Worm (Caenorhabditis elegans): ENCODE data around the gene R04E5.8.
A peak's percentile ranks its signal among the peaks of the same experiment; 100 is the strongest.

Gene R04E5.8

DNA sequence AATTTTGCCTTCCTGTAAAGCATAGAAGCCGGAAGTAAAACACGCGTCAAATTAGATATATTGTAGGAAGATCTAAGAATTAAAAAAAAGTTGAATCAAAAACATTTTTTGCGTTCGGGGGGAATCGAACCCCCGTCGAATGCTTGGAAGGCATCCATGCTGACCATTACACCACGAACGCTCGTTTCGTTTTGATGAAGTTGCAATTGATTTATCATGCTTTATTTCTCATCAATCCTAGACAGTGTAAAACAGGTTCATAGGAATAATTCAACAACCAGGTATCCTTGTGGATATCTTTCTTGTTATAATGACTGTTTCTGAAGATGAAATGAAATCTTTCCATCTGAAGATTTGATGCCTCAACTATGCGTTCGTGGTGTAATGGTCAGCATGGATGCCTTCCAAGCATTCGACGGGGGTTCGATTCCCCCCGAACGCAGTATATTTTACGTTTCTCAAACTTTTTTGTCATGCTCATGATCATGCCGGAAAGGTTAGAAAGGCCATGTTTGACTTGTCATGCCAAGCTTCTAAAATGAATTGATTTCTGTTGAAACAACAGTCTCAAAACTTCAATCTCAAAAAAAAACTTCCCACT is 14.0 kb upstream of the R04E5.8 start (continued):
- TF ChIP-seq F57A8.1 (GFP tag; optimal IDR thresholded peaks at IDR 0.05) (no peak), atf-7 (tag; optimal IDR thresholded peaks at IDR 0.05) (peak; percentile 19), K11D2.4 (GFP tag; IDR thresholded peaks at IDR 0.05) (no peak), lin-54 (GFP tag; optimal IDR thresholded peaks at IDR 0.05) (no peak), ztf-6 (GFP tag; IDR thresholded peaks at IDR 0.05) (no peak), dpff-1 (tag; optimal IDR thresholded peaks at IDR 0.05) (no peak), F10E7.11 (tag; optimal IDR thresholded peaks at IDR 0.05) (no peak), snpc-4 (GFP tag; optimal IDR thresholded peaks at IDR 0.05) (peak; percentile 42), snpc-4 (tag; optimal IDR thresholded peaks at IDR 0.05) (peak in 1 of 4 experiments; percentile 64), T26A5.8 (tag; optimal IDR thresholded peaks at IDR 0.05) (no peak), ZK185.1 (tag; optimal IDR thresholded peaks at IDR 0.05; ENCODE audit: poor library complexity, severe bottlenecking) (peak; percentile 56), D2030.7 (GFP tag; IDR thresholded peaks at IDR 0.05) (0 out of 2 replicates have a peak, but pooled peaks have one; percentile 36), mes-4 (tag; optimal IDR thresholded peaks at IDR 0.05) (no peak), unc-130 (GFP tag; optimal IDR thresholded peaks at IDR 0.05) (no peak), hlh-12 (tag; optimal IDR thresholded peaks at IDR 0.05) (no peak), sea-2 (GFP tag; IDR thresholded peaks at IDR 0.05) (no peak), F37B4.10 (GFP tag; IDR thresholded peaks at IDR 0.05) (no peak), nfya-1 (tag; optimal IDR thresholded peaks at IDR 0.05; ENCODE audit: borderline replicate concordance, insufficient read depth) (no peak), F52B5.7 (tag; optimal IDR thresholded peaks at IDR 0.05) (no peak), F22D6.2 (tag; optimal IDR thresholded peaks at IDR 0.05) (no peak), mcd-1 (GFP tag; IDR thresholded peaks at IDR 0.05) (no peak; the same call in 1 of the 2 replicates), dox-1 (GFP tag; IDR thresholded peaks at IDR 0.05) (no peak), let-607 (tag; optimal IDR thresholded peaks at IDR 0.05) (peak in 1 of 2 experiments; percentile 43), hsf-1 (GFP tag; IDR thresholded peaks at IDR 0.05) (no peak), F23B12.7 (tag; optimal IDR thresholded peaks at IDR 0.05; ENCODE audit: insufficient read depth) (peak; percentile 9), Y79H2A.3 (GFP tag; conservative IDR thresholded peaks at IDR 0.05) (no peak), snpc-1.3 (tag; optimal IDR thresholded peaks at IDR 0.05; ENCODE audit: insufficient read depth) (no peak), ztf-26 (tag; optimal IDR thresholded peaks at IDR 0.05) (peak; percentile 22), akir-1 (GFP tag; optimal IDR thresholded peaks at IDR 0.05) (no peak), B0035.1 (tag; optimal IDR thresholded peaks at IDR 0.05) (no peak), sdz-38 (tag; optimal IDR thresholded peaks at IDR 0.05) (no peak), madf-6 (GFP tag; IDR thresholded peaks at IDR 0.05) (no peak), tbp1 (GFP tag; optimal IDR thresholded peaks at IDR 0.05) (peak; percentile 87), nhr-80 (tag; optimal IDR thresholded peaks at IDR 0.05) (peak; percentile 26), madf-3 (GFP tag; IDR thresholded peaks at IDR 0.05) (0 out of 2 replicates have a peak, but pooled peaks have one; percentile 26), egl-18 (GFP tag; IDR thresholded peaks at IDR 0.05) (no peak), B0019.2 (GFP tag; conservative IDR thresholded peaks at IDR 0.05) (no peak), F39B2.1 (GFP tag; IDR thresholded peaks at IDR 0.05) (no peak), sptf-2 (GFP tag; optimal IDR thresholded peaks at IDR 0.05) (no peak), aptf-2 (GFP tag; conservative IDR thresholded peaks at IDR 0.05) (no peak), ceh-100 (GFP tag; IDR thresholded peaks at IDR 0.05) (no peak), cebp-2 (GFP tag; IDR thresholded peaks at IDR 0.05) (no peak), Y53G8AR.9 (GFP tag; conservative IDR thresholded peaks at IDR 0.05) (no peak), nfya-2 (GFP tag; IDR thresholded peaks at IDR 0.05) (no peak), efl-1 (GFP tag; optimal IDR thresholded peaks at IDR 0.05) (no peak), lin-26 (GFP tag; IDR thresholded peaks at IDR 0.05) (peak; percentile 89), lin-35 (GFP tag; optimal IDR thresholded peaks at IDR 0.05) (no peak), T07F8.4 (tag; optimal IDR thresholded peaks at IDR 0.05) (no peak)

Data from whole organism, young adult.